Worm (Caenorhabditis elegans) whole organism, young adult: ENCODE data around the gene Y32H12A.7.

Source experiments
- B0035.1 ChIP-seq: sonication (generic microtip); optimal IDR thresholded peaks from 2 replicates; lab custom pipeline; 2016; ENCODE audit warnings: missing genetic modification characterization, mild to moderate bottlenecking, missing compliant biosample characterization, missing genotype, missing genetic modification reagents
- C06A6.2 ChIP-seq: fragments of 200-800 bp; sonication (Bioruptor generic); conservative IDR thresholded peaks from 2 replicates; pipeline ENCODE4 v1.3.6; 2022; ENCODE audit warnings: missing genetic modification characterization, missing compliant biosample characterization
- D2030.7 ChIP-seq: fragments of 200-800 bp; sonication (Bioruptor generic); IDR thresholded peaks from 2 replicates; pipeline ENCODE4 v1.3.6; 2022; ENCODE audit warnings: missing genetic modification reagents, missing genetic modification characterization, missing compliant biosample characterization
- F10E7.11 ChIP-seq: sonication (generic microtip); optimal IDR thresholded peaks from 2 replicates; lab custom pipeline; 2017; ENCODE audit warnings: mild to moderate bottlenecking, missing genetic modification characterization, moderate library complexity, missing compliant biosample characterization
- F49E8.2 ChIP-seq: sonication (generic microtip); optimal IDR thresholded peaks from 3 replicates; lab custom pipeline; 2017; ENCODE audit warnings: missing genetic modification characterization, mild to moderate bottlenecking, missing compliant biosample characterization, antibody characterized with exemption, moderate library complexity; ENCODE audit not compliant: insufficient read depth
- T07F8.4 ChIP-seq: sonication (generic microtip); optimal IDR thresholded peaks from 2 replicates; lab custom pipeline; 2016; ENCODE audit warnings: mild to moderate bottlenecking, missing genetic modification characterization, moderate library complexity, missing compliant biosample characterization
- Y56A3A.18 ChIP-seq: fragments of 200-800 bp; sonication (Bioruptor generic); IDR thresholded peaks from 2 replicates; pipeline ENCODE4 v1.3.6; 2022; ENCODE audit warnings: missing genetic modification reagents, missing genetic modification characterization, missing compliant biosample characterization
- Y67H2A.10 ChIP-seq: fragments of 200-800 bp; sonication (Bioruptor generic); conservative IDR thresholded peaks from 2 replicates; pipeline ENCODE4 v1.3.6; 2022; ENCODE audit warnings: missing genetic modification reagents, missing genetic modification characterization, missing compliant biosample characterization
- Y79H2A.3 ChIP-seq: fragments of 200-800 bp; sonication (Bioruptor generic); conservative IDR thresholded peaks from 2 replicates; pipeline ENCODE4 v1.3.6; 2022; ENCODE audit warnings: missing genetic modification reagents, missing genetic modification characterization, missing compliant biosample characterization
- aptf-2 ChIP-seq: fragments of 200-800 bp; sonication (Bioruptor generic); conservative IDR thresholded peaks from 2 replicates; pipeline ENCODE4 v1.3.6; 2022; ENCODE audit warnings: missing genetic modification reagents, missing genetic modification characterization, missing compliant biosample characterization
- attf-5 ChIP-seq: fragments of 200-800 bp; sonication (Bioruptor generic); optimal IDR thresholded peaks from 2 replicates; lab custom pipeline; 2018; ENCODE audit warnings: mild to moderate bottlenecking, missing genetic modification characterization, missing compliant biosample characterization
- attf-6 ChIP-seq: fragments of 200-800 bp; sonication (Bioruptor generic); IDR thresholded peaks from 2 replicates; pipeline ENCODE4 v1.3.6; 2022; ENCODE audit warnings: missing genetic modification reagents, missing genetic modification characterization, missing compliant biosample characterization
- bed-1 ChIP-seq: fragments of 200-800 bp; sonication (Bioruptor generic); IDR thresholded peaks from 2 replicates; pipeline ENCODE4 v1.3.6; 2022; ENCODE audit warnings: missing genetic modification reagents, missing genetic modification characterization, missing compliant biosample characterization
- bed-2 ChIP-seq: fragments of 200-800 bp; sonication (Bioruptor generic); IDR thresholded peaks from 2 replicates; pipeline ENCODE4 v1.3.6; 2022; ENCODE audit warnings: missing genetic modification reagents, missing genetic modification characterization, missing compliant biosample characterization
- ccch-3 ChIP-seq: fragments of 200-800 bp; sonication (Bioruptor generic); optimal IDR thresholded peaks from 2 replicates; lab custom pipeline; 2018; ENCODE audit warnings: mild to moderate bottlenecking, missing genetic modification characterization, missing compliant biosample characterization
- cebp-1 ChIP-seq, 2 experiments: fragments of 200-800 bp in 1 of 2; sonication (Bioruptor generic) in 1 of 2; sonication (generic microtip) in 1 of 2; IDR thresholded peaks in 1 of 2; optimal IDR thresholded peaks in 1 of 2; 2 replicates each; pipeline versions ENCODE4 v1.3.6 to Lab custom; 2017 to 2022; ENCODE audit warnings: missing compliant biosample characterization in 2 of 2, missing genetic modification characterization in 2 of 2, mild to moderate bottlenecking in 1 of 2, missing genetic modification reagents in 1 of 2, moderate library complexity in 1 of 2
- cebp-2 ChIP-seq: fragments of 200-800 bp; sonication (Bioruptor generic); IDR thresholded peaks from 2 replicates; pipeline ENCODE4 v1.3.6; 2022; ENCODE audit warnings: missing genetic modification characterization, missing compliant biosample characterization
- ceh-100 ChIP-seq: fragments of 200-800 bp; sonication (Bioruptor generic); IDR thresholded peaks from 2 replicates; pipeline ENCODE4 v1.3.6; 2022; ENCODE audit warnings: missing genetic modification reagents, missing genetic modification characterization, missing compliant biosample characterization
- ceh-79 ChIP-seq: sonication (generic microtip); optimal IDR thresholded peaks from 2 replicates; lab custom pipeline; 2017; ENCODE audit warnings: mild to moderate bottlenecking, missing genetic modification characterization, missing compliant biosample characterization
- dox-1 ChIP-seq: fragments of 200-800 bp; sonication (Bioruptor generic); IDR thresholded peaks from 2 replicates; pipeline ENCODE4 v1.3.6; 2022; ENCODE audit warnings: missing genetic modification reagents, missing genetic modification characterization, missing compliant biosample characterization
- dpff-1 ChIP-seq: sonication (generic microtip); optimal IDR thresholded peaks from 2 replicates; lab custom pipeline; 2017; ENCODE audit warnings: mild to moderate bottlenecking, missing genetic modification characterization, missing compliant biosample characterization
- efl-1 ChIP-seq: fragments of 150-350 bp; optimal IDR thresholded peaks from 2 replicates; lab custom pipeline; 2014; ENCODE audit warnings: missing biosample characterization, missing genetic modification reagents, missing genetic modification characterization
- egl-18 ChIP-seq: fragments of 200-800 bp; sonication (Bioruptor generic); IDR thresholded peaks from 2 replicates; pipeline ENCODE4 v1.3.6; 2022; ENCODE audit warnings: missing genetic modification reagents, missing genetic modification characterization, missing compliant biosample characterization
- egl-44 ChIP-seq: fragments of 200-800 bp; sonication (Bioruptor generic); IDR thresholded peaks from 2 replicates; pipeline ENCODE4 v1.3.6; 2022; ENCODE audit warnings: missing genetic modification reagents, missing genetic modification characterization, missing compliant biosample characterization
- gei-17 ChIP-seq: fragments of 200-800 bp; sonication (Bioruptor generic); optimal IDR thresholded peaks from 2 replicates; lab custom pipeline; 2018; ENCODE audit warnings: mild to moderate bottlenecking, missing genetic modification characterization, missing compliant biosample characterization
- him-1 ChIP-seq: sonication (generic microtip); optimal IDR thresholded peaks from 2 replicates; lab custom pipeline; 2016; ENCODE audit warnings: missing genotype, missing genetic modification reagents, missing genetic modification characterization, missing compliant biosample characterization
- hlh-26 ChIP-seq: fragments of 200-800 bp; sonication (Bioruptor generic); conservative IDR thresholded peaks from 2 replicates; pipeline ENCODE4 v1.3.6; 2022; ENCODE audit warnings: missing genetic modification reagents, missing genetic modification characterization, missing compliant biosample characterization
- hmg-1.2 ChIP-seq: fragments of 200-800 bp; sonication (Bioruptor generic); IDR thresholded peaks from 2 replicates; pipeline ENCODE4 v1.3.6; 2022; ENCODE audit warnings: missing genetic modification reagents, missing genetic modification characterization, missing compliant biosample characterization
- let-526 ChIP-seq: fragments of 200-800 bp; sonication (Bioruptor generic); IDR thresholded peaks from 2 replicates; pipeline ENCODE4 v1.3.6; 2022; ENCODE audit warnings: missing genetic modification reagents, missing genetic modification characterization, missing compliant biosample characterization
- let-607 ChIP-seq, 2 experiments: fragments of 200-800 bp in 1 of 2; sonication (Bioruptor generic) in 1 of 2; sonication (generic microtip) in 1 of 2; optimal IDR thresholded peaks; 2 replicates each; lab custom pipeline; 2016 to 2018; ENCODE audit warnings: mild to moderate bottlenecking in 2 of 2, missing compliant biosample characterization in 2 of 2, missing genetic modification characterization in 2 of 2, moderate library complexity in 2 of 2, missing genotype in 1 of 2
- lin-35 ChIP-seq, 3 experiments: fragments of 150-350 bp in 2 of 3; sonication (generic microtip) in 1 of 3; optimal IDR thresholded peaks; 2 replicates each; lab custom pipeline; 2014 to 2018; ENCODE audit warnings: missing biosample characterization in 3 of 3, missing genetic modification characterization in 3 of 3, missing genetic modification reagents in 3 of 3
- lin-40 ChIP-seq: sonication (generic microtip); optimal IDR thresholded peaks from 2 replicates; lab custom pipeline; 2016; ENCODE audit warnings: missing genetic modification characterization, mild to moderate bottlenecking, missing compliant biosample characterization, missing genotype, missing genetic modification reagents
- lir-1 ChIP-seq: fragments of 200-800 bp; sonication (Bioruptor generic); conservative IDR thresholded peaks from 2 replicates; pipeline ENCODE4 v1.3.6; 2022; ENCODE audit warnings: missing genetic modification reagents, missing genetic modification characterization, missing compliant biosample characterization
- mxl-1 ChIP-seq: sonication (generic microtip); optimal IDR thresholded peaks from 2 replicates; lab custom pipeline; 2016; ENCODE audit warnings: missing genetic modification characterization, missing compliant biosample characterization
- nfya-1 ChIP-seq: sonication (generic microtip); optimal IDR thresholded peaks from 2 replicates; lab custom pipeline; 2017; ENCODE audit warnings: antibody characterized with exemption, missing compliant biosample characterization, missing genetic modification characterization, borderline replicate concordance; ENCODE audit not compliant: insufficient read depth
- nhr-120 ChIP-seq: fragments of 200-800 bp; sonication (Bioruptor generic); IDR thresholded peaks from 2 replicates; pipeline ENCODE4 v1.3.6; 2022; ENCODE audit warnings: missing genetic modification characterization, missing compliant biosample characterization
- nhr-80 ChIP-seq: sonication (generic microtip); optimal IDR thresholded peaks from 2 replicates; lab custom pipeline; 2016; ENCODE audit warnings: missing genetic modification characterization, missing compliant biosample characterization
- nhr-90 ChIP-seq: sonication (generic microtip); optimal IDR thresholded peaks from 2 replicates; lab custom pipeline; 2016; ENCODE audit warnings: missing genotype, mild to moderate bottlenecking, missing genetic modification characterization, missing compliant biosample characterization
- snpc-1.3 ChIP-seq: sonication (generic microtip); optimal IDR thresholded peaks from 2 replicates; lab custom pipeline; 2017; ENCODE audit warnings: missing genetic modification characterization, mild to moderate bottlenecking, missing compliant biosample characterization, antibody characterized with exemption, moderate library complexity, missing genotype, missing genetic modification reagents; ENCODE audit not compliant: insufficient read depth
- snpc-3.4 ChIP-seq: sonication (generic microtip); optimal IDR thresholded peaks from 2 replicates; lab custom pipeline; 2017; ENCODE audit warnings: missing genetic modification characterization, mild to moderate bottlenecking, missing compliant biosample characterization, antibody characterized with exemption, moderate library complexity, missing genotype, missing genetic modification reagents
- sptf-2 ChIP-seq: fragments of 200-800 bp; sonication (Bioruptor generic); optimal IDR thresholded peaks from 2 replicates; lab custom pipeline; 2018; ENCODE audit warnings: mild to moderate bottlenecking, missing genetic modification characterization, missing compliant biosample characterization
- tbp1 ChIP-seq: fragments of 200-800 bp; sonication (Bioruptor generic); optimal IDR thresholded peaks from 2 replicates; lab custom pipeline; 2018; ENCODE audit warnings: mild to moderate bottlenecking, missing genetic modification characterization, missing compliant biosample characterization
- ztf-26 ChIP-seq: sonication (generic microtip); optimal IDR thresholded peaks from 2 replicates; lab custom pipeline; 2017; ENCODE audit warnings: missing genetic modification characterization, missing compliant biosample characterization

Y32H12A.7 gene

ce11 chrIII:5422561-5423103 lies 37.4 kb upstream of the Y32H12A.7 start:
- no peak for TF ChIP-seq B0035.1 (tag; lab: Kevin White, UChicago)
- TF ChIP-seq bed-2 (GFP tag; lab: Robert Waterston, UW) = no peak
- TF ChIP-seq snpc-3.4 (tag; lab: Kevin White, UChicago) = no peak
- no peak for TF ChIP-seq Y56A3A.18 (GFP tag; lab: Robert Waterston, UW)
- no peak for TF ChIP-seq let-526 (GFP tag; lab: Robert Waterston, UW)
- no peak for TF ChIP-seq ceh-79 (tag; lab: Kevin White, UChicago)
- no peak for TF ChIP-seq attf-6
- no peak for TF ChIP-seq nhr-120 (GFP tag; lab: Robert Waterston, UW)
- no peak for TF ChIP-seq ceh-100
- TF ChIP-seq Y67H2A.10 (GFP tag; lab: Robert Waterston, UW) = no peak
- TF ChIP-seq aptf-2 (GFP tag; lab: Robert Waterston, UW) = no peak
- no peak for TF ChIP-seq cebp-2 (GFP tag; lab: Robert Waterston, UW)
- TF ChIP-seq, all 124 proteins: peak for 0

DNA sequence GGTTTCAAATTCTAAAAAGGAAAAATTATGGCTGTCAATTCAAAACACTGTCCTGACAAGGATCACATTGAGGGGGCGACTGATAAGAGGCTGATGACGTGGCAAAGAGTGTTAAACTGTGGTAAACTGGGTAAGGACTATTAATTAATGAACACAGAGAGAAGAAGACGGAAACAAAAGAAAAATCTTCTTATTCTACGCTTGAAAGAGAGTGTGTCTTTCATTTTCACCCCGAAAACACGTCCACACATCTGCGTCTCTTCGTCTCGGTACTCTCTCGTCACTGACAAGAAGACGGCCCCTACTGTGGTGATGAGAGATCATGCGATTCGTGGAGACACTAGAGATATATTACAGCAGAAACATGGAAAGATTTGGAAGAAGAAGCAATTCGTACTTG lies 36.2 kb upstream of the Y32H12A.7 start:
- TF ChIP-seq ztf-26 (tag; lab: Kevin White, UChicago) (peak; percentile 4), him-1 (tag; lab: Kevin White, UChicago) (no peak), sptf-2 (GFP tag; lab: Kevin White, UChicago) (no peak), lin-40 (tag; lab: Kevin White, UChicago) (peak; percentile 4), nfya-1 (tag; lab: Kevin White, UChicago) (no peak), egl-18 (no peak), F49E8.2 (tag; lab: Kevin White, UChicago) (no peak), lin-35 (GFP tag; optimal IDR thresholded peaks at IDR 0.05; lab: Kevin White, UChicago) (no peak), hmg-1.2 (GFP tag; lab: Robert Waterston, UW) (peak; percentile 65; the same call in 1 of the 2 replicates), efl-1 (GFP tag; lab: Kevin White, UChicago) (no peak), nhr-80 (tag; lab: Kevin White, UChicago) (peak; percentile 72), nhr-90 (tag; lab: Kevin White, UChicago) (no peak), ccch-3 (GFP tag; lab: Kevin White, UChicago) (no peak), let-607 (tag; optimal IDR thresholded peaks at IDR 0.05; lab: Kevin White, UChicago) (peak; percentile 41 to 63), snpc-3.4 (tag; lab: Kevin White, UChicago) (no peak)

- no peak for TF ChIP-seq dox-1 (GFP tag; lab: Robert Waterston, UW)
- no peak for TF ChIP-seq C06A6.2 (GFP tag; lab: Robert Waterston, UW)
- no peak for TF ChIP-seq lir-1 (GFP tag; lab: Robert Waterston, UW)
- no peak for TF ChIP-seq cebp-1 (GFP tag; IDR thresholded peaks at IDR 0.05; lab: Robert Waterston, UW)
- no peak for TF ChIP-seq cebp-1 (tag; optimal IDR thresholded peaks at IDR 0.05; lab: Kevin White, UChicago)
- TF ChIP-seq T07F8.4 = no peak
- no peak for TF ChIP-seq egl-44 (GFP tag; lab: Robert Waterston, UW)
Observed at ce11 chrIII:5420276-5420675, 35.1 kb upstream of the Y32H12A.7 start.

- TF ChIP-seq tbp1 (GFP tag; lab: Kevin White, UChicago) = no peak
- no peak for TF ChIP-seq lin-35 (GFP tag; optimal IDR thresholded peaks at IDR 0.05; lab: Kevin White, UChicago)
- TF ChIP-seq Y79H2A.3 (GFP tag; lab: Robert Waterston, UW) = no peak
- no peak for TF ChIP-seq hlh-26 (GFP tag; lab: Robert Waterston, UW)
- TF ChIP-seq mxl-1 (tag; lab: Kevin White, UChicago) = no peak
- TF ChIP-seq D2030.7 (GFP tag; lab: Robert Waterston, UW) = no peak
- TF ChIP-seq dpff-1 (tag; lab: Kevin White, UChicago) = no peak
- no peak for TF ChIP-seq F10E7.11 (tag; lab: Kevin White, UChicago)
- no peak for TF ChIP-seq snpc-1.3 (tag; lab: Kevin White, UChicago)
- TF ChIP-seq gei-17 = no peak
- TF ChIP-seq bed-1 = no peak
- no peak for TF ChIP-seq attf-5 (GFP tag; lab: Kevin White, UChicago)
- no peak for TF ChIP-seq T07F8.4
Observed at ce11 chrIII:5419527-5419926, 34.3 kb upstream of the Y32H12A.7 start.
